Worm (Caenorhabditis elegans): ENCODE data around the gene W02A2.5.

- TF ChIP-seq lsy-2 (tag; optimal IDR thresholded peaks at IDR 0.05) (no peak), tag-97 (GFP tag; IDR thresholded peaks at IDR 0.05) (no peak), ces-1 (GFP tag; optimal IDR thresholded peaks at IDR 0.05) (no peak), dpl-1 (GFP tag; optimal IDR thresholded peaks at IDR 0.05) (no peak), F44E2.7 (GFP tag; IDR thresholded peaks at IDR 0.05) (no peak), fkh-10 (GFP tag; optimal IDR thresholded peaks at IDR 0.05) (no peak), Y105C5A.15 (GFP tag; IDR thresholded peaks at IDR 0.05) (no peak), snpc-4 (tag; optimal IDR thresholded peaks at IDR 0.05) (no peak), skn-1 (tag; optimal IDR thresholded peaks at IDR 0.05) (no peak), hmg-1.1 (GFP tag; IDR thresholded peaks at IDR 0.05) (no peak), nhr-76 (tag; optimal IDR thresholded peaks at IDR 0.05) (no peak), Y5F2A.4 (GFP tag; optimal IDR thresholded peaks at IDR 0.05) (no peak), nhr-237 (tag; optimal IDR thresholded peaks at IDR 0.05) (no peak), ceh-82 (tag; optimal IDR thresholded peaks at IDR 0.05) (no peak)
These were observed 29.0 kb downstream of the W02A2.5 start, which contains the start of gene Y62E10A.6 for ce11 chrIV:13371699-13372098.

Measured in whole organism, L4 larva.